Fruit fly (Drosophila melanogaster): ENCODE measurements around the gene CG43739.

Gene CG43739

DNA sequence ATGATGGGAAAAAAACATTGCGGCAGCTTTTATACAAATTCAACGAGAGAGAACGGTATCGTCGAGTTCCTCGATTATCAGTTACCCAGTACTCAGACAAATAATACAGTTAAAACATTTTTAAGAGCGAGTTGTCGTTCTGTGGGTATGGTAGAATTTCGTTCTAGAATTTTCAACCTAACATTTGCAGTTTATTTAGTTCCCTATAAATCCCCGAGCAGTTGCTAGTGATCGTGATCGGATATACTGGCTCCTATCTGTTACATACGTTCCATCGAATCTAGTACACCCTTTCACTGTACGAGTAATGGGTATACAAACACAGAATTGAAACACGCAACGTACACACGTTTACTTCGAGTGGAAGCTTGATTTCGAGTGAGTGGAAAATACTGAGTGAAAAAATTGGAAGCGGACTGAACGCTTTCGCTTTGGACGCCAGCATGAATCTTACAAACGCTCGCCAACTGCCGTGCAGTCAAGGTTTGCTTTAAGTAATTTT lies 53.9 kb downstream of the CG43739 start, which contains the start of gene CG9338 (continued):
- no peak for TF ChIP-seq Dll (GFP tag; IDR thresholded peaks at IDR 0.05; ENCODE audit: partially characterized antibody)
- TF ChIP-seq nerfin-1 (tag; optimal IDR thresholded peaks at IDR 0.05) = peak; percentile 91
- peak; percentile 64 for TF ChIP-seq HmgD (GFP tag; optimal IDR thresholded peaks at IDR 0.05)
- TF ChIP-seq Med (GFP tag) = peak; percentile 97
- TF ChIP-seq Sry-δ (GFP tag; optimal IDR thresholded peaks at IDR 0.05) = peak; percentile 17
- peak; percentile 79 for TF ChIP-seq CG15601 (tag; optimal IDR thresholded peaks at IDR 0.05)
- no peak for TF ChIP-seq vfl (GFP tag; optimal IDR thresholded peaks at IDR 0.05)
- TF ChIP-seq CG3726 (GFP tag; IDR thresholded peaks at IDR 0.05) = peak; percentile 74; the same call in 1 of the 3 replicates
- no peak for TF ChIP-seq prd (optimal IDR thresholded peaks at IDR 0.05)
- peak; percentile 94 for TF ChIP-seq prd (GFP tag; IDR thresholded peaks at IDR 0.05)
- TF ChIP-seq CG8281 (tag; optimal IDR thresholded peaks at IDR 0.05) = peak; percentile 76
- TF ChIP-seq btn (GFP tag; optimal IDR thresholded peaks at IDR 0.05) = peak; percentile 21
- peak; percentile 66 to 83 for TF ChIP-seq chif (GFP tag; optimal IDR thresholded peaks at IDR 0.05)
- TF ChIP-seq CG4617 (GFP tag; optimal IDR thresholded peaks at IDR 0.05; ENCODE audit: borderline replicate concordance) = peak; percentile 16
- TF ChIP-seq crc (GFP tag; optimal IDR thresholded peaks at IDR 0.05) = peak; percentile 66
- no peak for TF ChIP-seq sna (GFP tag; IDR thresholded peaks at IDR 0.05; ENCODE audit: partially characterized antibody)
- TF ChIP-seq yki (optimal IDR thresholded peaks at IDR 0.05) = no peak
- no peak for TF ChIP-seq aop (GFP tag; IDR thresholded peaks at IDR 0.05)
- peak; percentile 45; the same call in 1 of the 3 replicates for TF ChIP-seq CG14860 (GFP tag; IDR thresholded peaks at IDR 0.05; ENCODE audit: partially characterized antibody)
- TF ChIP-seq CG11560 (tag; IDR thresholded peaks at IDR 0.05) = no peak
- peak; percentile 82 for TF ChIP-seq CG11696 (GFP tag; IDR thresholded peaks at IDR 0.05)
- peak; percentile 80 for TF ChIP-seq CG13424 (tag; optimal IDR thresholded peaks at IDR 0.05)
- peak; percentile 70 for TF ChIP-seq CG3847 (GFP tag; IDR thresholded peaks at IDR 0.05)
- no peak for TF ChIP-seq usp (GFP tag; optimal IDR thresholded peaks at IDR 0.05)
- peak; percentile 46 for TF ChIP-seq twi (tag; optimal IDR thresholded peaks at IDR 0.05)
- peak; percentile 31 for TF ChIP-seq schlank (tag; optimal IDR thresholded peaks at IDR 0.05)
- peak; percentile 72 for TF ChIP-seq Max (GFP tag; optimal IDR thresholded peaks at IDR 0.05)
- TF ChIP-seq CG17359 (tag; optimal IDR thresholded peaks at IDR 0.05) = peak; percentile 95
- peak; percentile 90 for TF ChIP-seq CG13894 (tag; optimal IDR thresholded peaks at IDR 0.05)
- peak; percentile 84 for TF ChIP-seq zfh2 (GFP tag; optimal IDR thresholded peaks at IDR 0.05)
- peak; percentile 89 for TF ChIP-seq vvl (GFP tag; IDR thresholded peaks at IDR 0.05)
- TF ChIP-seq gsb (GFP tag; IDR thresholded peaks at IDR 0.05) = peak; percentile 86; the same call in 1 of the 2 replicates
- TF ChIP-seq ci (GFP tag; IDR thresholded peaks at IDR 0.05) = peak; percentile 81
- peak; percentile 75 to 84 for TF ChIP-seq Pdp1 (GFP tag; optimal IDR thresholded peaks at IDR 0.05)
- TF ChIP-seq CG12744 (GFP tag; optimal IDR thresholded peaks at IDR 0.05) = peak; percentile 54
- TF ChIP-seq ATbp (GFP tag; optimal IDR thresholded peaks at IDR 0.05) = peak; percentile 74
- peak; percentile 39 for TF ChIP-seq psq (GFP tag; optimal IDR thresholded peaks at IDR 0.05)
- TF ChIP-seq CG3407 (GFP tag; optimal IDR thresholded peaks at IDR 0.05) = peak; percentile 59
- TF ChIP-seq CG2712 (tag; optimal IDR thresholded peaks at IDR 0.05) = peak; percentile 97
- peak; percentile 89 for TF ChIP-seq CG9609 (GFP tag; optimal IDR thresholded peaks at IDR 0.05)
- peak; percentile 69 for TF ChIP-seq Dad (GFP tag; optimal IDR thresholded peaks at IDR 0.05)
- TF ChIP-seq CG9727 (GFP tag; optimal IDR thresholded peaks at IDR 0.05) = peak; percentile 74
- peak; percentile 74; the same call in 2 of the 3 replicates for TF ChIP-seq jigr1 (GFP tag; IDR thresholded peaks at IDR 0.05)
- TF ChIP-seq Ssrp (tag; optimal IDR thresholded peaks at IDR 0.05) = peak; percentile 61
- peak; percentile 98 for TF ChIP-seq D19B (GFP tag; optimal IDR thresholded peaks at IDR 0.05)
- TF ChIP-seq Adf1 (GFP tag; IDR thresholded peaks at IDR 0.05) = no peak; the same call in none of the 2 replicates
- peak; percentile 68 for TF ChIP-seq Hand (GFP tag; optimal IDR thresholded peaks at IDR 0.05)
- TF ChIP-seq CG2889 (GFP tag; IDR thresholded peaks at IDR 0.05) = peak; percentile 43; the same call in 1 of the 3 replicates
- peak; percentile 11 for TF ChIP-seq CG4707 (GFP tag; optimal IDR thresholded peaks at IDR 0.05)
- TF ChIP-seq Xbp1 (GFP tag; optimal IDR thresholded peaks at IDR 0.05) = peak; percentile 69
- TF ChIP-seq ac (GFP tag; optimal IDR thresholded peaks at IDR 0.05) = no peak
